Fruit fly (Drosophila melanogaster): ENCODE results near the gene CG33703.

Gene CG33703

DNA sequence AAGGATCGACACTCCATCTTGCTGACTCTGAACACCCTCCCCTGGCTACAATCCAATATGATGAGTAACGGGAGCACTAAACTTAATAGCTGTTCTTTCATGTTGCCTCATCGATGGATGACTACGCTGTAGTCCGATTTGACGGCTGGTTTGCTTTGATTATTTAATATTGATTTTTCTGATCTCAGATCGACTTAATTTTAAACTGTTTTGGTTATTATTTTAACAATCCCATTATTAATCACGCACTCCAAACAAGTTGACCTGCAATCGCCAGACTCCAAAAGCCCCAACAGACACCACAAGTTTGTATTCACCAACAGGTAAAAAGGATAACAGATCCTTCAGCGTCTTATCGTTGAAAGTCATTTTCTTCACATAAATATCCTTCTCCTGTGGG is at the start of gene CG33703:
Gene CG33703, minus strand, starts transcription at position 101 of the 400 bp plus-strand sequence.
- TF ChIP-seq CG8478 (optimal IDR thresholded peaks at IDR 0.05): no peak
- no peak for TF ChIP-seq usp (GFP tag; optimal IDR thresholded peaks at IDR 0.05)
- TF ChIP-seq EcR (GFP tag; optimal IDR thresholded peaks at IDR 0.05): no peak
- no peak for TF ChIP-seq Dll (optimal IDR thresholded peaks at IDR 0.05)
- no peak for TF ChIP-seq psq (optimal IDR thresholded peaks at IDR 0.05)
- TF ChIP-seq pan (optimal IDR thresholded peaks at IDR 0.05): no peak

DNA sequence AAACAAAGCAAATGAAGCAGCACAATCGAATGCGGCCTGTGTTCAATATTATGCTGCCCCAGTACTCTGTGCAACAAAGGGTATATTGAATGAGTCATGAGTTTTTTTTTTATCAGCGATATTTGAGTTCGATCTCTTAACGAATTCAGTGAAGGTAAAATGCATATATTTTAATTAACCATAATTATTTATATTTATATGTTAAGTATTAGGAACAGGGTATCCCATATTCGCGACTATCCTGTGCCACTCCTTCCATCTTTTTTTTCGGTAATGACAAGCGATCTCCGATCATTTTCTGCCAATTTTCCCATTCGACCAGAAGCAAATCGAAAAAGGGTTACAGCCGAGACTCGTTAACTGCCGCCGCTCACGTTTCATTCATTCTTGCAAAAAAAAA is 46.6 kb upstream of the CG33703 start:
- TF ChIP-seq EcR (GFP tag; optimal IDR thresholded peaks at IDR 0.05): no peak
- TF ChIP-seq Dll (optimal IDR thresholded peaks at IDR 0.05): no peak
- no peak for TF ChIP-seq pan (optimal IDR thresholded peaks at IDR 0.05)
- TF ChIP-seq CG8478 (optimal IDR thresholded peaks at IDR 0.05): no peak
- TF ChIP-seq psq (optimal IDR thresholded peaks at IDR 0.05): no peak
- TF ChIP-seq usp (GFP tag; optimal IDR thresholded peaks at IDR 0.05): no peak

DNA sequence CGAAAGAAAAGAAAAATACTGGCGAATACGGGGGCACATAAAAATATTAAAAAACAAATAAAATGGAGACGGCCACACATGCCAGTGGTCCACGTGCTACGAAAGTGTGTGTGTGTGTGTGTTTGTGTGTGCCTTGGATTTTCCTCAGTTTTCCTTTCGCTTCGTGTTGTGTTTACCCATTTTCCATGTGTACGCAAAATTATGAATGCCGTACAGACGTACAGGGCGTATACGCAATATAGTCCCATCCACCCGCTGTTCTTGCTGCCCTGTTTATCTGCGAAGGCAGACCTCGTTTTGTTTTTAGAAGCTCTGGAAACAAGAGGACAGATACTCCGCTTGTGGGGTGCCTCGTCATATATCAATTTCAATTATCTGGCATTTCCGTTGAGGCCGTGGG is 44.2 kb upstream of the CG33703 start:
- TF ChIP-seq psq (optimal IDR thresholded peaks at IDR 0.05) (no peak), CG8478 (optimal IDR thresholded peaks at IDR 0.05) (no peak)

DNA sequence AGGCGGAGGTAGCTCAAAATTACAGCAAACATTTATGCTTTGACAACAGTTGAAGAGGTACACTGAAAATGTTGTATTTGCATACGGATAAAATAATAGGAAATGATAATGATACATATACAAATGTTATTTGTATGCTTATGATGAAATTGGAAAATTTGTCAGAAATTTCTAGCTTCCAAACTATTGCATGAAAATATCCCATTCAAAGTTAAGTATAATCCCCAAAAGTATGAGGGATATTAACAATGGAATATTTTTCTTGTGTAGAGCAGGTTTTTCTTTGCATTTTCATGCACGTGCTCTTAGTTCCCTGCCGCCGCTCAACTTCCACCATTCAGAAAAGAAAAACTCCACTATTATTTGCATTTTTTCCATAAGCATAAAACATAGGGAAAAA is 42.5 kb upstream of the CG33703 start:
- TF ChIP-seq Dll (optimal IDR thresholded peaks at IDR 0.05): no peak
- no peak for TF ChIP-seq psq (optimal IDR thresholded peaks at IDR 0.05)
- TF ChIP-seq pan (optimal IDR thresholded peaks at IDR 0.05): no peak
- TF ChIP-seq usp (GFP tag; optimal IDR thresholded peaks at IDR 0.05): no peak
- no peak for TF ChIP-seq EcR (GFP tag; optimal IDR thresholded peaks at IDR 0.05)
- TF ChIP-seq CG8478 (optimal IDR thresholded peaks at IDR 0.05): no peak

DNA sequence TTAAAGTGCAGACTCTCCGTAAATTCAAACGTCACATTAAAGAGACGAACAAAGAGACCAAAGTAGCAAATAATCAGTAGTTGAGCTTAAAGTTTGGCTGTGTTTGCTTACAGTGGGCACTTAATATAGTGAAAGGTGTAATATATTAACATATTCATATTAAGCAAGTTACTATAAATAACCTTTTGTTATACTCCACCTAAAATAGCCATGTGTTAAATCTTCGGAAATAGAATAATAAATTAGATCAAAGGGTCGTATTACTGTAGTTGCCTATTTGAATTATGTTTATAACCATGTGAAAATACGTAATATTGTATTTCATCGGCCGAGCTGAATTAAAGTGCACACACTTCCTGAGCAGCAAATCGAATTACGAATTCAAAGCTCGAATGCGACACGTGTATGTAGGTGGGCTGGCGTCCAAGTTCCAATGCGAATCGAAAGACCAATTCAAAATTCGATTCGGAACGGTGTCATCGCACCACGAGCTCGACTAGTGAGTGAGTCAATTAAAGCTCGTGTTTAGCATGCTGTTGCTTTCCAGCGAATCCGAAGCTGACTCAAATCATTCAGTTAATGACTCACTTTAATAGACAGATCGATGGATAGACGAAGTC is 39.8 kb upstream of the CG33703 start:
- TF ChIP-seq CG8478 (optimal IDR thresholded peaks at IDR 0.05) (no peak), EcR (GFP tag; optimal IDR thresholded peaks at IDR 0.05) (no peak), psq (optimal IDR thresholded peaks at IDR 0.05) (no peak), usp (GFP tag; optimal IDR thresholded peaks at IDR 0.05) (no peak), Dll (optimal IDR thresholded peaks at IDR 0.05) (no peak), pan (optimal IDR thresholded peaks at IDR 0.05) (no peak)

DNA sequence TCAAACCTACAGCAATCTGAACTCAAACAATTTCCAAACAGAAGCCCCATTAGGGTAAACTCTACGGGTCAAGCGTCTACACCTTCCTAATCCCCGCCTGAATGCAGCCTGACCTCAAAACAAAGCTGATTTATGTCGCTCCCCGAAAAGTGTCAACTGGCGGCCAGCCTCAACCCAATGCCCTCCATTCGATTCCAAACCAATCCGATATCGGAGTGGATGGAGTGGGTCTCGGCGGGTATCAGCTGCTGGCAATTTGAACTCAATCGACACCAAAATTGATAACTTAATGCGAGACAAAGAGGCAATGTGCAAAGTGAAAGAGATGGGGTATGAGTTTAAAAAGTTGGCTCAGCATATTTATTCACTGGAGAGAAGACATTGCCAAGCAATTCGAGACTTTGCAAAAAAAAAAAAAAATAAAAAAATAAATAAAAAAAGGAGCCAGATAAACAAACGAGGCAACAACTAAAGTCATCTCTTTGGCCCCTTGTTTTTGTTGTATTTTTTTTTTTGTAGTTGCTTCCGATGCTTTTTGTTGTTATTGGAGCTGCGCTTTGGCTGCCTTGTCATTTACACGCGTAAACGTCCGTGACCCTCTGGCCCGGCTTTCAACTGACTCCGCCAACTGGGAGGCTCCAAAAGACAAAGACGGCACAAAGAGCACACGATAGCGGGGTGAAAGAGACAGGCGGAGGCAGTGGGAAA is 38.6 kb upstream of the CG33703 start:
- TF ChIP-seq EcR (GFP tag; optimal IDR thresholded peaks at IDR 0.05) (no peak), Dll (optimal IDR thresholded peaks at IDR 0.05) (no peak), CG8478 (optimal IDR thresholded peaks at IDR 0.05) (no peak), usp (GFP tag; optimal IDR thresholded peaks at IDR 0.05) (no peak), pan (optimal IDR thresholded peaks at IDR 0.05) (no peak), psq (optimal IDR thresholded peaks at IDR 0.05) (no peak)

DNA sequence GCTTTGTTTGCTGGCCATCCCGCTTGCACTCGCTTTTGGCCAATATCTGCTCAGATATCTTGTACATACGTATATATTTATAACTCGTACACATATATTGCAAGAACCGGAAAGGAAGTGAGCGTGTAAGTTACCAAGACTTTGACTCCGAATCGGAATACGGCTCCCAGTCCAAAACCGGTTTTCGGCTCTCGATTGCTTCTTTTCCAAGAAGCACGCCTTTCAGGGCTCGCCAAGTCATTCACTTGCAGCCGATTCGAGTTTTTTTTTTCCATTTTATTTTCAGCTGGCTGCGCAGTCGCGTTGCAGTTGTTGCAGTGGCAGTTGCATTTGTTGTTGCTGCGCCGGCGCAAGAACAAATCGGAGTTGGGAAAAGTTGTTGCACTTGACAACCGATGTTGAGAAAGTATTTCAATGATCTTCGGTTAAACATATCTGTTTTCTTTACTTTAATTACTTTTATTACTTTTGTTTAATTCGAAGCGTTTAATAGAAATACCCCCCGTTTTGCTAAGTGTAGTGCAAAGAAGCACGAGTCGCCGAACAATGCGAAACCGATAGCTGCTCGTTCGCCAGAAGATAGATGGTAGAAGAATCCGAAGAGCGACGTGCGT is 37.3 kb upstream of the CG33703 start:
- TF ChIP-seq psq (optimal IDR thresholded peaks at IDR 0.05) (no peak), Dll (optimal IDR thresholded peaks at IDR 0.05) (no peak), usp (GFP tag; optimal IDR thresholded peaks at IDR 0.05) (no peak), EcR (GFP tag; optimal IDR thresholded peaks at IDR 0.05) (peak in 1 of 2 experiments; percentile 52)

DNA sequence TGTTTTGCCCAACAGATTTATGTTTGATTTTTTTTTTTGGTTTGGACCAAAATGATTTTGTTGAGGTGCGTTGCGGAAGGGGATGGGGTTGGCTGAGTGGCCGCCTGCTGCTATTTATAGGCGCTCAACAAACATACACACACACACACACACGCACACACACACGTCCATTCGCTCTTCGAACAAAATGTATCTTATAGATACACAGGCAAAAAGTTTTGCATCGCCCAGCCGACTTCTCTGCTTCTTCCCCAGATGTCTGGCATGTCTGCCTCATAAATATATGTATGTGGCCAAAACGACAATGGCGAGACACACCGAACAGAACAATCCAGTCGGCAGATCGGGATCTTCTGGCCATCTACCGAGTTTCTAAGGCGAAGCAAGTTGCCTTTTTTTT is 36.3 kb upstream of the CG33703 start:
- no peak for TF ChIP-seq CG8478 (optimal IDR thresholded peaks at IDR 0.05)
- no peak for TF ChIP-seq usp (GFP tag; optimal IDR thresholded peaks at IDR 0.05)
- no peak for TF ChIP-seq pan (optimal IDR thresholded peaks at IDR 0.05)
- TF ChIP-seq EcR (GFP tag; optimal IDR thresholded peaks at IDR 0.05): no peak
- TF ChIP-seq Dll (optimal IDR thresholded peaks at IDR 0.05): no peak

DNA sequence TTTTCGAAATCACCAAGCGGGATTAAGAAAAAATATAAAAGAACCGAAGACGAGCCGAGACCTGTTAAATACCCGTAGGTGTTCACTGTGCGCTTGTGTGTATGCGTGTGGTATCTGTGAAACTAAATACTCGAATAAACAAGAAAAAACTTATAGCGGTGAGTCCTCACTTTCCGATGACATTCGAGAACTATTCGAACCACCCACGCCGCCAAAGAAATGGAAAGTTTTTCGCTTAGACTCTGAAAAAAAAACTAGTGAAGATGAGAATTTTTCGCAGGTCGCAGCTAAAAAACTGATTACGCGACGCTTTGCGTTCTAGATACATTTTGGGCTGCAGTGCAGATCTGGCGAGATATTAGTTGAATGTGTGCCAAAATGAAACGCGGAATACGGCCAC is 35.5 kb upstream of the CG33703 start:
- TF ChIP-seq usp (GFP tag; optimal IDR thresholded peaks at IDR 0.05) (no peak), CG8478 (optimal IDR thresholded peaks at IDR 0.05) (no peak), Dll (optimal IDR thresholded peaks at IDR 0.05) (no peak), psq (optimal IDR thresholded peaks at IDR 0.05) (no peak), EcR (GFP tag; optimal IDR thresholded peaks at IDR 0.05) (no peak), pan (optimal IDR thresholded peaks at IDR 0.05) (no peak)

DNA sequence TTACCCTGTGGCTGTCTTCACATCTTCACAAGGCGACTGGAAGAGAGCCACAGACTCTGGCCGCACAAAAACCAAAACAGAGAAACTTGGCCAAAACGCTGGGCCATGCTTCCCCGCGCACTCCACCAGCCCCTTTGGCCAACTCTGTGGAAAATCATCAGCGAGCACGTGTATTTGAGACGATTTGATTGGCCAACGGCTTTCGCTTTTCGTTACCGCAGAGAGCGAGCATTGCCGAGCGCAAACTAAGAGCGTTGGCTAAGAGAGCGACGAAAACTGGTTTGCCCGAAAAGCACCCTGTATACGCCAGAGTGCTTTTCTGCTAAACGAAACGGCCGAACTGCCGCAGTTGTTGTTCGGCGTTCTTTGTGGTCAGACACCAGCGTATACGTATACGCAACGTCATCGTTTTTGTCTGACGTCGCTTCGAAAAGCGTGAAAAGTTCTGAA is 34.4 kb upstream of the CG33703 start, which contains the start of gene CG42673:
Gene CG42673, plus strand, starts transcription at position 346 of the 450 bp plus-strand sequence.
- TF ChIP-seq EcR (GFP tag; optimal IDR thresholded peaks at IDR 0.05) (no peak), psq (optimal IDR thresholded peaks at IDR 0.05) (no peak), Dll (optimal IDR thresholded peaks at IDR 0.05) (peak; percentile 81), pan (optimal IDR thresholded peaks at IDR 0.05) (no peak)

DNA sequence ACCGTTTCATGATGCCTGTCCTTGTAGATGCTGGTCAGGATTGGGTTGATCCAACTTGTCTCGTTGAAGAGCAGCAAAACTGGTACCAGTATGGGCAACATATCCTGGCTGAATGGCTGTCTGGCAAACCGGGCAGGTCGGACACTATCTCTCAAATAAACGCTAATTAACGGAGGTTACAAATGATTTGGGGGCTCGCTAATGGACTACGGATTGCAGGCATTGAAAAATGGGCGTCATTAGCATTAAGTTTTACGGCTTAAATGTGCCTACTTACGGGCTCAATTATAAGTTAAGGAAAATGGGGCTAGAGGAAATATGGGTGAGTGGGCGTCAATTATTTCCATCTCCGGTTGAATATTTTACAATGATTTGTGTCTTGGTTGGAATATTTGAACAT is 31.4 kb upstream of the CG33703 start, which contains the start of gene Ir67a:
Gene Ir67a, minus strand, starts transcription at position 101 of the 400 bp plus-strand sequence.
- TF ChIP-seq pan (optimal IDR thresholded peaks at IDR 0.05) (no peak), usp (GFP tag; optimal IDR thresholded peaks at IDR 0.05) (no peak), EcR (GFP tag; optimal IDR thresholded peaks at IDR 0.05) (no peak), psq (optimal IDR thresholded peaks at IDR 0.05) (no peak), CG8478 (optimal IDR thresholded peaks at IDR 0.05) (no peak), Dll (optimal IDR thresholded peaks at IDR 0.05) (no peak)

DNA sequence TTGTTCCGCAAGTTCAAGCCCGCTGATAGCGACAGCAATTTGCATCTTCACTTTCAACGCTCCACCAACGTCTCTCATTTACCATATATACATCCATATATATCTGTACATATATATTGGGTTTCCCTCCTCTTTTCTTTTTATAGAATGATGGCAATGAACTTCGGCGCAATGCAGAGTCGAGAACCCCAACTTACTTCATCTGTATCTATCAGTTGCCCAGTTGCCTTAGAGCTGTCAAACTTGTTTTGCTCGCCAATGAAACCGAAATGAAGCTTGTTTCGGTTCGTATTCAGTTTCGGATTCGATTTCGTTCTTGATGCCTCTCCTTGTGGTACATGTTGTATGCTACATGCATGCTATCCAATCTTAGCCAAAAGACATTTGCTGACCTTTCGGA is 16.4 kb upstream of the CG33703 start, which contains the start of gene Or67a:
Gene Or67a, plus strand, starts transcription at position 233 of the 400 bp plus-strand sequence.
- TF ChIP-seq psq (optimal IDR thresholded peaks at IDR 0.05) (no peak), pan (optimal IDR thresholded peaks at IDR 0.05) (no peak), CG8478 (optimal IDR thresholded peaks at IDR 0.05) (no peak), usp (GFP tag; optimal IDR thresholded peaks at IDR 0.05) (no peak), EcR (GFP tag; optimal IDR thresholded peaks at IDR 0.05) (peak in 1 of 2 experiments; percentile 87), Dll (optimal IDR thresholded peaks at IDR 0.05) (no peak)

Measured in whole organism.